Fruit fly (Drosophila melanogaster) whole organism, embryonic: ENCODE data around the gene CG18586.
A peak's percentile ranks its signal among the peaks of the same experiment; 100 is the strongest.

Source experiments
- Awh ChIP-seq: fragments of 200-800 bp; sonication (Bioruptor generic); IDR thresholded peaks from 2 replicates; pipeline ENCODE4, ENCODE4 v1.3.6; 2022; ENCODE audit warnings: missing biosample characterization, missing genetic modification characterization
- Blimp-1 ChIP-seq: fragments of 200-800 bp; sonication (Bioruptor generic); optimal IDR thresholded peaks from 3 replicates; lab custom pipeline; 2018; ENCODE audit warnings: missing biosample characterization, missing genetic modification characterization, mild to moderate bottlenecking, moderate library complexity, missing genetic modification reagents
- CG10267 ChIP-seq: fragments of 200-800 bp; sonication (Bioruptor generic); optimal IDR thresholded peaks from 2 replicates; lab custom pipeline; 2018; ENCODE audit warnings: missing biosample characterization, mild to moderate bottlenecking, missing genetic modification characterization, moderate library complexity
- CG10543 ChIP-seq: fragments of 200-800 bp; sonication (Bioruptor generic); optimal IDR thresholded peaks from 3 replicates; lab custom pipeline; 2017; ENCODE audit warnings: missing biosample characterization, mild to moderate bottlenecking, missing genetic modification characterization, moderate library complexity
- CG11247 ChIP-seq: fragments of 200-800 bp; sonication (Bioruptor generic); IDR thresholded peaks from 2 replicates; pipeline ENCODE4 v1.3.6; 2022; ENCODE audit warnings: missing biosample characterization, missing genetic modification characterization
- CG11695 ChIP-seq: fragments of 200-800 bp; sonication (Bioruptor generic); IDR thresholded peaks from 3 replicates; pipeline ENCODE4 v1.3.6; 2022; ENCODE audit warnings: missing biosample characterization, missing genetic modification characterization
- CG11696 ChIP-seq: fragments of 200-800 bp; sonication (Bioruptor generic); IDR thresholded peaks from 2 replicates; pipeline ENCODE4 v1.3.6; 2022; ENCODE audit warnings: missing biosample characterization, missing genetic modification characterization
- CG13287 ChIP-seq: fragments of 200-800 bp; sonication (Bioruptor generic); IDR thresholded peaks from 2 replicates; pipeline ENCODE4 v1.3.6; 2022; ENCODE audit warnings: missing biosample characterization, missing genetic modification characterization; ENCODE audit not compliant: partially characterized antibody
- CG15601 ChIP-seq: fragments of 200-800 bp; sonication (Bioruptor generic); optimal IDR thresholded peaks from 3 replicates; lab custom pipeline; 2019; ENCODE audit warnings: missing biosample characterization, mild to moderate bottlenecking, missing genetic modification characterization, moderate library complexity
- CG18476 ChIP-seq: fragments of 200-800 bp; sonication (Bioruptor generic); optimal IDR thresholded peaks from 2 replicates; lab custom pipeline; 2016; ENCODE audit warnings: missing biosample characterization, mild to moderate bottlenecking, missing genetic modification characterization
- CG18599 ChIP-seq: fragments of 200-800 bp; sonication (Bioruptor generic); optimal IDR thresholded peaks from 3 replicates; lab custom pipeline; 2017; ENCODE audit warnings: missing biosample characterization, missing genetic modification characterization, mild to moderate bottlenecking, moderate library complexity, missing genetic modification reagents
- CG31441 ChIP-seq: fragments of 200-800 bp; sonication (Bioruptor generic); IDR thresholded peaks from 2 replicates; pipeline ENCODE4 v1.3.6; 2022; ENCODE audit warnings: missing biosample characterization, missing genetic modification characterization
- CG32767 ChIP-seq: fragments of 200-800 bp; sonication (Bioruptor generic); IDR thresholded peaks from 2 replicates; pipeline ENCODE4 v1.3.6; 2022; ENCODE audit warnings: missing biosample characterization, missing genetic modification characterization
- CG34422 ChIP-seq: fragments of 200-800 bp; sonication (Bioruptor generic); IDR thresholded peaks from 3 replicates; pipeline ENCODE4 v1.3.6; 2022; ENCODE audit warnings: missing biosample characterization, missing genetic modification characterization
- CG6854 ChIP-seq: fragments of 200-800 bp; sonication (Bioruptor generic); optimal IDR thresholded peaks from 3 replicates; lab custom pipeline; 2017; ENCODE audit warnings: missing biosample characterization, mild to moderate bottlenecking, missing genetic modification characterization
- CG8089 ChIP-seq: fragments of 200-800 bp; sonication (Bioruptor generic); optimal IDR thresholded peaks from 3 replicates; lab custom pipeline; 2016; ENCODE audit warnings: missing biosample characterization, missing genetic modification characterization
- CG8290 ChIP-seq, 3 experiments: fragments of 200-800 bp; sonication (Bioruptor generic); optimal IDR thresholded peaks; 2 replicates each; lab custom pipeline; 2016 to 2019; ENCODE audit warnings: missing biosample characterization in 3 of 3, missing genetic modification characterization in 3 of 3, mild to moderate bottlenecking in 2 of 3, moderate library complexity in 1 of 3
- CG8388 ChIP-seq: fragments of 200-800 bp; sonication (Bioruptor generic); optimal IDR thresholded peaks from 2 replicates; lab custom pipeline; 2019; ENCODE audit warnings: missing biosample characterization, mild to moderate bottlenecking, missing genetic modification characterization, moderate library complexity
- Camta ChIP-seq: fragments of 200-800 bp; sonication (Bioruptor generic); optimal IDR thresholded peaks from 2 replicates; lab custom pipeline; 2016; ENCODE audit warnings: missing biosample characterization, missing genetic modification characterization
- CkIIα-i1 ChIP-seq: fragments of 200-800 bp; sonication (Bioruptor generic); IDR thresholded peaks from 2 replicates; pipeline ENCODE4 v1.3.6; 2022; ENCODE audit warnings: missing biosample characterization, missing genetic modification characterization
- Fer1 ChIP-seq: fragments of 200-800 bp; sonication (Bioruptor generic); optimal IDR thresholded peaks from 2 replicates; lab custom pipeline; 2017; ENCODE audit warnings: missing biosample characterization, mild to moderate bottlenecking, missing genetic modification characterization
- Hmr ChIP-seq: fragments of 200-800 bp; sonication (Bioruptor generic); optimal IDR thresholded peaks from 3 replicates; lab custom pipeline; 2017; ENCODE audit warnings: mild to moderate bottlenecking, missing biosample characterization, missing genetic modification reagents, missing genetic modification characterization
- Oli ChIP-seq: fragments of 200-800 bp; sonication (Bioruptor generic); optimal IDR thresholded peaks from 2 replicates; lab custom pipeline; 2018; ENCODE audit warnings: missing biosample characterization, mild to moderate bottlenecking, missing genetic modification characterization, moderate library complexity
- PHDP ChIP-seq: fragments of 200-800 bp; sonication (Bioruptor generic); optimal IDR thresholded peaks from 3 replicates; lab custom pipeline; 2018; ENCODE audit warnings: missing biosample characterization, mild to moderate bottlenecking, missing genetic modification characterization, moderate library complexity
- Ssrp ChIP-seq: fragments of 200-800 bp; sonication (Bioruptor generic); optimal IDR thresholded peaks from 2 replicates; lab custom pipeline; 2018; ENCODE audit warnings: missing biosample characterization, mild to moderate bottlenecking, missing genetic modification characterization, moderate library complexity
- Trl ChIP-seq, 3 experiments: fragments of >200 bp in 2 of 3; fragments of 200-800 bp in 1 of 3; sonication (Bioruptor generic) in 1 of 3; optimal IDR thresholded peaks; 2 replicates in 1 of 3; 3 replicates in 2 of 3; lab custom pipeline; 2016 to 2017; ENCODE audit warnings: missing biosample characterization in 1 of 3, missing genetic modification characterization in 1 of 3
- Xrp1 ChIP-seq: fragments of 200-800 bp; sonication (Bioruptor generic); IDR thresholded peaks from 2 replicates; pipeline ENCODE4 v1.3.6; 2022; ENCODE audit warnings: missing biosample characterization, missing genetic modification characterization
- YL-1 ChIP-seq: fragments of 200-800 bp; sonication (Bioruptor generic); optimal IDR thresholded peaks from 3 replicates; lab custom pipeline; 2017; ENCODE audit warnings: missing biosample characterization, mild to moderate bottlenecking, missing genetic modification characterization
- crp ChIP-seq, 2 experiments: fragments of 200-800 bp; sonication (Bioruptor generic); optimal IDR thresholded peaks; 2 replicates in 1 of 2; 3 replicates in 1 of 2; lab custom pipeline; 2017; ENCODE audit warnings: missing biosample characterization in 2 of 2, missing genetic modification characterization in 2 of 2, mild to moderate bottlenecking in 1 of 2, moderate library complexity in 1 of 2
- cwo ChIP-seq: fragments of 200-800 bp; sonication (Bioruptor generic); optimal IDR thresholded peaks from 3 replicates; lab custom pipeline; 2017; ENCODE audit warnings: missing biosample characterization, missing genetic modification characterization, mild to moderate bottlenecking, moderate library complexity, missing genetic modification reagents
- dm ChIP-seq: fragments of 200-800 bp; sonication (Bioruptor generic); optimal IDR thresholded peaks from 3 replicates; lab custom pipeline; 2016; ENCODE audit warnings: missing biosample characterization, missing genetic modification characterization
- ewg ChIP-seq: fragments of 200-800 bp; sonication (Bioruptor generic); optimal IDR thresholded peaks from 3 replicates; lab custom pipeline; 2017; ENCODE audit warnings: mild to moderate bottlenecking, missing biosample characterization, missing genetic modification reagents, missing genetic modification characterization
- hkb ChIP-seq, 2 experiments: fragments of 200-800 bp in 1 of 2; fragments of >200 bp in 1 of 2; sonication (Bioruptor generic) in 1 of 2; IDR thresholded peaks in 1 of 2; optimal IDR thresholded peaks in 1 of 2; 2 replicates each; pipeline versions ENCODE4 v1.3.6 to Lab custom; 2017 to 2022; ENCODE audit warnings: missing biosample characterization in 1 of 2, missing genetic modification characterization in 1 of 2
- inv ChIP-seq: fragments of 200-800 bp; sonication (Bioruptor generic); IDR thresholded peaks from 2 replicates; pipeline ENCODE4 v1.3.6; 2022; ENCODE audit warnings: missing biosample characterization, missing genetic modification characterization; ENCODE audit not compliant: partially characterized antibody
- knrl ChIP-seq: fragments of 200-800 bp; sonication (Bioruptor generic); IDR thresholded peaks from 3 replicates; pipeline ENCODE4 v1.3.6; 2022; ENCODE audit warnings: missing biosample characterization, missing genetic modification characterization; ENCODE audit not compliant: partially characterized antibody
- pb ChIP-seq: fragments of 200-800 bp; sonication (Bioruptor generic); optimal IDR thresholded peaks from 3 replicates; lab custom pipeline; 2016; ENCODE audit warnings: missing biosample characterization, missing genetic modification characterization
- psq ChIP-seq: fragments of 200-800 bp; sonication (Bioruptor generic); optimal IDR thresholded peaks from 2 replicates; lab custom pipeline; 2017; ENCODE audit warnings: missing biosample characterization, missing genetic modification characterization
- pzg ChIP-seq: fragments of 200-800 bp; sonication (Bioruptor generic); optimal IDR thresholded peaks from 3 replicates; lab custom pipeline; 2018; ENCODE audit warnings: missing biosample characterization, mild to moderate bottlenecking, missing genetic modification characterization, moderate library complexity
- unc-4 ChIP-seq: fragments of 200-800 bp; sonication (Bioruptor generic); IDR thresholded peaks from 2 replicates; pipeline ENCODE4 v1.3.6; 2022; ENCODE audit warnings: missing biosample characterization, missing genetic modification characterization; ENCODE audit not compliant: partially characterized antibody
- unpg ChIP-seq: fragments of 200-800 bp; sonication (Bioruptor generic); optimal IDR thresholded peaks from 3 replicates; lab custom pipeline; 2018; ENCODE audit warnings: missing biosample characterization, mild to moderate bottlenecking, missing genetic modification characterization, moderate library complexity

CG18586 gene

dm6 chr3L:5907077-5907476 lies 34.0 kb downstream of the CG18586 start, which contains the start of gene CG13288 (continued):
- TF ChIP-seq CG15601 = peak; percentile 46

dm6 chr3L:5920778-5921177 lies 47.7 kb downstream of the CG18586 start:
- TF ChIP-seq Xrp1 (GFP tag; lab: Robert Waterston, UW) = no peak
- TF ChIP-seq Oli = peak; percentile 4
- 0 out of 2 replicates have a peak, but pooled peaks have one; percentile 34 for TF ChIP-seq unc-4 (GFP tag; lab: Robert Waterston, UW)
- TF ChIP-seq CG18476 (GFP tag; lab: Kevin White, UChicago) = no peak
- TF ChIP-seq CG11696 (GFP tag; lab: Robert Waterston, UW) = peak; percentile 47
- no peak for TF ChIP-seq CkIIα-i1 (GFP tag; lab: Robert Waterston, UW)
- no peak for TF ChIP-seq CG6854 (GFP tag; lab: Kevin White, UChicago)
- peak; percentile 22 for TF ChIP-seq Blimp-1 (GFP tag; lab: Kevin White, UChicago)
- peak in 1 of 2 experiments; percentile 71 for TF ChIP-seq crp (GFP tag; optimal IDR thresholded peaks at IDR 0.05; lab: Kevin White, UChicago)
- no peak for TF ChIP-seq Fer1 (GFP tag; lab: Kevin White, UChicago)
- peak; percentile 14 for TF ChIP-seq Hmr (GFP tag; lab: Kevin White, UChicago)
- TF ChIP-seq CG10267 = no peak
- TF ChIP-seq CG8290 (GFP tag; optimal IDR thresholded peaks at IDR 0.05; lab: Kevin White, UChicago) = no peak
- TF ChIP-seq CG8290 (tag; optimal IDR thresholded peaks at IDR 0.05; lab: Kevin White, UChicago) = peak in 1 of 2 experiments; percentile 5
- no peak for TF ChIP-seq CG11247 (GFP tag; lab: Robert Waterston, UW)
- no peak for TF ChIP-seq CG8089 (GFP tag; lab: Kevin White, UChicago)
- peak; percentile 4 for TF ChIP-seq CG10543
- peak in 1 of 2 experiments; percentile 17 for TF ChIP-seq Trl (optimal IDR thresholded peaks at IDR 0.05; lab: Kevin White, UChicago)
- no peak for TF ChIP-seq Trl (GFP tag; optimal IDR thresholded peaks at IDR 0.05; lab: Kevin White, UChicago)
- TF ChIP-seq CG32767 (GFP tag; lab: Robert Waterston, UW) = peak; percentile 87; the same call in 1 of the 2 replicates
- TF ChIP-seq CG34422 (GFP tag; lab: Robert Waterston, UW) = peak; percentile 37; the same call in 1 of the 3 replicates
- peak; percentile 64 for TF ChIP-seq psq (GFP tag; lab: Kevin White, UChicago)
- no peak for TF ChIP-seq CG18599 (GFP tag; lab: Kevin White, UChicago)
- TF ChIP-seq unpg (GFP tag; lab: Kevin White, UChicago) = no peak
- peak; percentile 13 for TF ChIP-seq pzg (GFP tag; lab: Kevin White, UChicago)
- peak; percentile 35 for TF ChIP-seq YL-1 (GFP tag; lab: Kevin White, UChicago)
- no peak for TF ChIP-seq inv
- TF ChIP-seq Awh = 0 out of 2 replicates have a peak, but pooled peaks have one; percentile 9
- peak; percentile 0 for TF ChIP-seq cwo
- TF ChIP-seq hkb (optimal IDR thresholded peaks at IDR 0.05; lab: Kevin White, UChicago) = no peak
- peak; percentile 42; the same call in 1 of the 2 replicates for TF ChIP-seq hkb (GFP tag; IDR thresholded peaks at IDR 0.05; lab: Robert Waterston, UW)
- peak; percentile 86 for TF ChIP-seq ewg (GFP tag; lab: Kevin White, UChicago)
- TF ChIP-seq Camta = no peak
- peak; percentile 39; the same call in 1 of the 2 replicates for TF ChIP-seq CG13287
- TF ChIP-seq pb (GFP tag; lab: Kevin White, UChicago) = no peak
- peak; percentile 23; the same call in 1 of the 3 replicates for TF ChIP-seq knrl
- no peak for TF ChIP-seq Ssrp (tag; lab: Kevin White, UChicago)
- peak; percentile 35 for TF ChIP-seq CG8388 (GFP tag; lab: Kevin White, UChicago)
- TF ChIP-seq dm (GFP tag; lab: Kevin White, UChicago) = no peak
- TF ChIP-seq PHDP = peak; percentile 21
- TF ChIP-seq CG11695 = 0 out of 3 replicates have a peak, but pooled peaks have one; percentile 34
- 0 out of 2 replicates have a peak, but pooled peaks have one; percentile 12 for TF ChIP-seq CG31441 (GFP tag; lab: Robert Waterston, UW)
